Worm (Caenorhabditis elegans): ENCODE data around the gene R05H5.3.

DNA sequence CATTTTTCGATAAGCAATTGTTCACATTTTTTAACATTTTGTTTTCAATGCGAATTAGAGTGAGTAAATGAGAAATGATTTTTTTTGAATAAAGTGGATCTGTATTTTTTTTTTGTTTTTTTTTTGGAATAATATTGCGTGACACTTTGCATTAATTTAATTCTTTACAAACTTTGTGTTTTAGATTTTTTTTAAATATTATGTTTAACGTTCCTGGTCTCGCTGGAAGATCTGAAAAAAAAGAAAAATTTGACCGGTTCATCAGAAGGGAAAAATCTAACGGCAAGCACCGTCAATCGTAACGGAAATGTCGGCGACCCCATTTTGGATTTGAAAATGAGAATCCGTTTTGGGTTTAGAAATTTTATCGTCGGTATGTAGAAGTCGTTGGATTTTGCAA is 8.1 kb upstream of the R05H5.3 start, which contains the start of gene cdc-25.4:
- TF ChIP-seq T07F8.4 (tag; optimal IDR thresholded peaks at IDR 0.05) (no peak), B0336.3 (GFP tag; IDR thresholded peaks at IDR 0.05) (no peak)

Measured in whole organism, young adult.